Fruit fly (Drosophila melanogaster) whole organism, embryonic: ENCODE results near the gene CG1142.

ENCODE experiments used
- B-H2 ChIP-seq: fragments of 200-800 bp; sonication (Bioruptor generic); optimal IDR thresholded peaks from 2 replicates; lab custom pipeline; 2018; ENCODE audit warnings: missing biosample characterization, mild to moderate bottlenecking, missing genetic modification characterization
- CG14014 ChIP-seq: fragments of 200-800 bp; sonication (Bioruptor generic); IDR thresholded peaks from 2 replicates; pipeline ENCODE4 v1.3.6; 2022; ENCODE audit warnings: missing biosample characterization, missing genetic modification characterization
- CG14050 ChIP-seq: fragments of 200-800 bp; sonication (Bioruptor generic); IDR thresholded peaks from 3 replicates; pipeline ENCODE4 v1.3.6; 2022; ENCODE audit warnings: missing biosample characterization, missing genetic modification characterization
- CG1602 ChIP-seq: fragments of 200-800 bp; sonication (Bioruptor generic); optimal IDR thresholded peaks from 3 replicates; lab custom pipeline; 2016; ENCODE audit warnings: missing biosample characterization, missing genetic modification characterization
- CG4820 ChIP-seq: fragments of 200-800 bp; sonication (Bioruptor generic); optimal IDR thresholded peaks from 3 replicates; lab custom pipeline; 2016; ENCODE audit warnings: missing biosample characterization, missing genetic modification characterization
- CG6254 ChIP-seq: fragments of 200-800 bp; sonication (Bioruptor generic); optimal IDR thresholded peaks from 3 replicates; lab custom pipeline; 2017; ENCODE audit warnings: mild to moderate bottlenecking, missing biosample characterization, missing genetic modification reagents, missing genetic modification characterization
- CG7271 ChIP-seq: fragments of 200-800 bp; sonication (Bioruptor generic); optimal IDR thresholded peaks from 2 replicates; lab custom pipeline; 2018; ENCODE audit warnings: missing biosample characterization, mild to moderate bottlenecking, missing genetic modification characterization, moderate library complexity
- CG7357 ChIP-seq: fragments of 200-800 bp; sonication (Bioruptor generic); IDR thresholded peaks from 3 replicates; pipeline ENCODE4 v1.3.6; 2022; ENCODE audit warnings: missing biosample characterization, missing genetic modification characterization
- Hand ChIP-seq: fragments of 200-800 bp; sonication (Bioruptor generic); optimal IDR thresholded peaks from 2 replicates; lab custom pipeline; 2017; ENCODE audit warnings: mild to moderate bottlenecking, missing biosample characterization, missing genetic modification reagents, missing genetic modification characterization
- Sox102F ChIP-seq: fragments of 200-800 bp; sonication (Bioruptor generic); optimal IDR thresholded peaks from 2 replicates; lab custom pipeline; 2018; ENCODE audit warnings: missing biosample characterization, mild to moderate bottlenecking, missing genetic modification characterization, moderate library complexity
- abd-A ChIP-seq: fragments of 200-800 bp; sonication (Bioruptor generic); optimal IDR thresholded peaks from 3 replicates; lab custom pipeline; 2019; ENCODE audit warnings: missing biosample characterization, mild to moderate bottlenecking, missing genetic modification characterization, moderate library complexity
- bigmax ChIP-seq: fragments of 200-800 bp; sonication (Bioruptor generic); optimal IDR thresholded peaks from 2 replicates; lab custom pipeline; 2018; ENCODE audit warnings: missing biosample characterization, mild to moderate bottlenecking, missing genetic modification characterization
- sim ChIP-seq: fragments of 200-800 bp; sonication (Bioruptor generic); IDR thresholded peaks from 2 replicates; pipeline ENCODE4 v1.3.6; 2022; ENCODE audit warnings: missing biosample characterization, missing genetic modification characterization
- wek ChIP-seq: fragments of 200-800 bp; sonication (Bioruptor generic); optimal IDR thresholded peaks from 3 replicates; lab custom pipeline; 2018; ENCODE audit warnings: missing biosample characterization, mild to moderate bottlenecking, missing genetic modification characterization, moderate library complexity

DNA sequence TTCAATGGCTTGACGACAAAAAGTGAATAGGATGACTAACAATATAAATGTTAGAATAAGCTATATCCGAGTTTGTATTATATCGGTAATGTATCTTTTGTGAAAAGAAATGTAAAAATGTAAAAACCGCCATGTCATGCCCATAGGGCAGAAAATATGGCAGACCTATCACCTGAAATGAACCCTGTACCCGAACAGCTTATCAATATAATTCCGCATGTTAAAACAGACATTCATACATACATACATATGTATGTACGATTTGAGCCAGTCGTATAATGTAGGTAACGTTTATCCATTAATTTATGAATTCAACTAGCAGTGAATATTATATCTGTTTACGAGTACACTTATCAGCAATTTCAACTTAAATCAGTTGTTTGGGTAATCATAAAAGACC is 16.3 kb upstream of the CG1142 start:
- TF ChIP-seq CG6254 (GFP tag; lab: Kevin White, UChicago) (no peak), CG14050 (GFP tag; lab: Robert Waterston, UW) (no peak), CG14014 (no peak), CG1602 (GFP tag; lab: Kevin White, UChicago) (no peak), wek (GFP tag; lab: Kevin White, UChicago) (no peak), bigmax (GFP tag; lab: Kevin White, UChicago) (no peak), CG4820 (GFP tag; lab: Kevin White, UChicago) (no peak), CG7271 (tag; lab: Kevin White, UChicago) (no peak), Sox102F (GFP tag; lab: Kevin White, UChicago) (no peak), CG7357 (no peak), Hand (GFP tag; lab: Kevin White, UChicago) (no peak), B-H2 (GFP tag; lab: Kevin White, UChicago) (no peak), abd-A (tag; lab: Kevin White, UChicago) (no peak), sim (GFP tag; lab: Robert Waterston, UW) (no peak)
